Worm (Caenorhabditis elegans): ENCODE results near the gene coa-7.

DNA sequence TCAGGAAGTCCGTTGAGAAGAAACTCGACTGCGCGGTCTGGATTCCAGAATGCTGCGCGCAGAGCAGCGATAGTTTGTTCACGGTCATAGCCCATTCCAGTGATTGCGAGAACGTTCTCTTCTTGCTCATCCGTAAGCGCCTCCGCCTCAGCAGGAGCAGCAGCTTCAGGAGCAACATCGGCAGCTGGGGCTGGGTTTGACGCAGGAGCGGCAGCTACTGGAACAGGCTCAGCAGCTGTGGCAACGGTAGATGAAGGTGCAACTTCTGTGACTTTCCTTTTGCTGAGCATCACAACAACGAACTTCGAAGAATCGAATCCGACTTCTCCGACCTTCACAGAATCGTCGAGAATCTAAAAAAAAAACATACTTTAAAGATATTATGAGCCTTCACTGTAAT is 1.2 kb upstream of the coa-7 start:
- TF ChIP-seq lsy-12 (tag; optimal IDR thresholded peaks at IDR 0.05), result no peak
- no peak for TF ChIP-seq lin-15B (tag; optimal IDR thresholded peaks at IDR 0.05)
- TF ChIP-seq nhr-25 (tag; optimal IDR thresholded peaks at IDR 0.05), result no peak
- TF ChIP-seq ZK546.5 (tag; optimal IDR thresholded peaks at IDR 0.05), result no peak
